Worm (Caenorhabditis elegans) whole organism, L4 larva: Measurements from ENCODE around the gene ifbp-1.

Source experiments
- F49E8.2 ChIP-seq: sonication (generic microtip); optimal IDR thresholded peaks from 2 replicates; lab custom pipeline; 2016; ENCODE audit warnings: missing compliant biosample characterization, mild to moderate bottlenecking, missing genetic modification characterization, borderline replicate concordance
- T20F7.1 ChIP-seq: fragments of 200-800 bp; sonication (Bioruptor generic); optimal IDR thresholded peaks from 2 replicates; lab custom pipeline; 2018; ENCODE audit warnings: mild to moderate bottlenecking, missing genetic modification characterization, missing compliant biosample characterization
- aha-1 ChIP-seq: fragments of 150-350 bp; peaks from one replicate; lab custom pipeline; 2014; ENCODE audit warnings: missing biosample characterization, missing genetic modification characterization
- ama-1 ChIP-seq: fragments of 150-350 bp; optimal IDR thresholded peaks from 2 replicates; lab custom pipeline; 2014; ENCODE audit warnings: inconsistent platforms, mixed read lengths
- cey-2 ChIP-seq: sonication (generic microtip); optimal IDR thresholded peaks from 3 replicates; lab custom pipeline; 2017; ENCODE audit warnings: missing genetic modification characterization, mild to moderate bottlenecking, missing compliant biosample characterization, antibody characterized with exemption, borderline replicate concordance; ENCODE audit not compliant: insufficient read depth
- lin-39 ChIP-seq: fragments of 150-350 bp; optimal IDR thresholded peaks from 2 replicates; lab custom pipeline; 2014; ENCODE audit warnings: missing biosample characterization, missing genetic modification reagents, missing genetic modification characterization
- nhr-28 ChIP-seq: fragments of 150-350 bp; optimal IDR thresholded peaks from 2 replicates; lab custom pipeline; 2014; ENCODE audit warnings: missing biosample characterization, missing genetic modification characterization
- saeg-2 ChIP-seq: fragments of 200-800 bp; sonication (Bioruptor generic); IDR thresholded peaks from 2 replicates; pipeline ENCODE4 v1.3.6; 2022; ENCODE audit warnings: missing genetic modification reagents, missing genetic modification characterization, missing compliant biosample characterization
- skn-1 ChIP-seq: fragments of 150-350 bp; optimal IDR thresholded peaks from 2 replicates; lab custom pipeline; 2014; ENCODE audit warnings: missing biosample characterization, missing genetic modification characterization
- snpc-1.2 ChIP-seq: fragments of 200-800 bp; sonication (Bioruptor generic); IDR thresholded peaks from 2 replicates; pipeline ENCODE4 v1.3.6; 2022; ENCODE audit warnings: missing genetic modification reagents, missing genetic modification characterization, missing compliant biosample characterization
- snpc-4 ChIP-seq: fragments of 150-350 bp; optimal IDR thresholded peaks from 2 replicates; lab custom pipeline; 2014; ENCODE audit warnings: missing biosample characterization, missing genetic modification characterization
- ztf-11 ChIP-seq: fragments of 150-350 bp; optimal IDR thresholded peaks from 2 replicates; lab custom pipeline; 2014; ENCODE audit warnings: missing biosample characterization, missing genetic modification characterization

ce11 chrV:13407913-13408312 is 27.9 kb upstream of the ifbp-1 start, which contains the start of gene F53F1.3:
- TF ChIP-seq saeg-2 (GFP tag; lab: Robert Waterston, UW) (no peak), cey-2 (tag; lab: Kevin White, UChicago) (no peak), T20F7.1 (GFP tag; lab: Kevin White, UChicago) (peak; percentile 22), lin-39 (tag; lab: Kevin White, UChicago) (no peak), ama-1 (lab: Kevin White, UChicago) (no peak), skn-1 (tag; lab: Kevin White, UChicago) (no peak), F49E8.2 (no peak), snpc-1.2 (no peak), aha-1 (tag; lab: Kevin White, UChicago) (no peak), snpc-4 (tag; lab: Kevin White, UChicago) (no peak), nhr-28 (tag; lab: Kevin White, UChicago) (no peak), ztf-11 (tag; lab: Kevin White, UChicago) (no peak)
